Fruit fly (Drosophila melanogaster) whole organism, embryonic: ENCODE results near the gene PpD6.

Experiments
- Aef1 ChIP-seq: fragments of 200-800 bp; sonication (Bioruptor generic); IDR thresholded peaks from 3 replicates; pipeline ENCODE4 v1.3.6; 2022; ENCODE audit warnings: missing biosample characterization, missing genetic modification characterization
- Atf3 ChIP-seq: fragments of 200-800 bp; sonication (Bioruptor generic); optimal IDR thresholded peaks from 3 replicates; lab custom pipeline; 2016; ENCODE audit warnings: missing biosample characterization, missing genetic modification characterization
- Blimp-1 ChIP-seq: fragments of 200-800 bp; sonication (Bioruptor generic); optimal IDR thresholded peaks from 3 replicates; lab custom pipeline; 2018; ENCODE audit warnings: missing biosample characterization, missing genetic modification characterization, mild to moderate bottlenecking, moderate library complexity, missing genetic modification reagents
- BtbVII ChIP-seq: fragments of 200-800 bp; sonication (Bioruptor generic); optimal IDR thresholded peaks from 3 replicates; lab custom pipeline; 2017; ENCODE audit warnings: missing biosample characterization, mild to moderate bottlenecking, missing genetic modification characterization
- CG10209 ChIP-seq: fragments of 200-800 bp; sonication (Bioruptor generic); optimal IDR thresholded peaks from 3 replicates; lab custom pipeline; 2017; ENCODE audit warnings: missing biosample characterization, mild to moderate bottlenecking, missing genetic modification characterization, missing genetic modification reagents
- CG10654 ChIP-seq: fragments of 200-800 bp; sonication (Bioruptor generic); optimal IDR thresholded peaks from 2 replicates; lab custom pipeline; 2016; ENCODE audit warnings: missing biosample characterization, missing genetic modification characterization
- CG10959 ChIP-seq: fragments of 200-800 bp; sonication (Bioruptor generic); IDR thresholded peaks from 2 replicates; pipeline ENCODE4 v1.3.6; 2022; ENCODE audit warnings: missing biosample characterization, missing genetic modification characterization
- CG12104 ChIP-seq: fragments of 200-800 bp; sonication (Bioruptor generic); optimal IDR thresholded peaks from 3 replicates; lab custom pipeline; 2016; ENCODE audit warnings: missing biosample characterization, missing genetic modification characterization
- CG12942 ChIP-seq: fragments of 200-800 bp; sonication (Bioruptor generic); optimal IDR thresholded peaks from 3 replicates; lab custom pipeline; 2016; ENCODE audit warnings: missing biosample characterization, missing genetic modification characterization
- CG13624 ChIP-seq: fragments of 200-800 bp; sonication (Bioruptor generic); optimal IDR thresholded peaks from 2 replicates; lab custom pipeline; 2016; ENCODE audit warnings: missing biosample characterization, missing genetic modification characterization
- CG14050 ChIP-seq: fragments of 200-800 bp; sonication (Bioruptor generic); IDR thresholded peaks from 3 replicates; pipeline ENCODE4 v1.3.6; 2022; ENCODE audit warnings: missing biosample characterization, missing genetic modification characterization
- CG17829 ChIP-seq: fragments of 200-800 bp; optimal IDR thresholded peaks from 2 replicates; lab custom pipeline; 2019; ENCODE audit warnings: missing biosample characterization, mild to moderate bottlenecking, missing genetic modification characterization, moderate library complexity
- CG18764 ChIP-seq: fragments of 200-800 bp; sonication (Bioruptor generic); optimal IDR thresholded peaks from 3 replicates; lab custom pipeline; 2016; ENCODE audit warnings: missing biosample characterization, missing genetic modification characterization
- CG32767 ChIP-seq: fragments of 200-800 bp; sonication (Bioruptor generic); IDR thresholded peaks from 2 replicates; pipeline ENCODE4 v1.3.6; 2022; ENCODE audit warnings: missing biosample characterization, missing genetic modification characterization
- CG4360 ChIP-seq: fragments of 200-800 bp; sonication (Bioruptor generic); IDR thresholded peaks from 2 replicates; pipeline ENCODE4 v1.3.6; 2022; ENCODE audit warnings: missing biosample characterization, missing genetic modification characterization
- CG43689 ChIP-seq: fragments of 200-800 bp; sonication (Bioruptor generic); IDR thresholded peaks from 2 replicates; pipeline ENCODE4 v1.3.6; 2022; ENCODE audit warnings: missing biosample characterization, missing genetic modification characterization
- CG4707 ChIP-seq: fragments of 200-800 bp; sonication (Bioruptor generic); optimal IDR thresholded peaks from 2 replicates; lab custom pipeline; 2018; ENCODE audit warnings: missing biosample characterization, mild to moderate bottlenecking, missing genetic modification characterization, moderate library complexity
- CG6654 ChIP-seq: fragments of 200-800 bp; sonication (Bioruptor generic); optimal IDR thresholded peaks from 2 replicates; lab custom pipeline; 2017; ENCODE audit warnings: missing biosample characterization, mild to moderate bottlenecking, missing genetic modification characterization
- CG8924 ChIP-seq: fragments of 200-800 bp; optimal IDR thresholded peaks from 3 replicates; lab custom pipeline; 2019; ENCODE audit warnings: missing biosample characterization, mild to moderate bottlenecking, missing genetic modification characterization, moderate library complexity
- CG9932 ChIP-seq: fragments of 200-800 bp; sonication (Bioruptor generic); IDR thresholded peaks from 2 replicates; pipeline ENCODE4 v1.3.6; 2022; ENCODE audit warnings: missing biosample characterization, missing genetic modification characterization
- CoRest ChIP-seq: fragments of 200-800 bp; sonication (Bioruptor generic); optimal IDR thresholded peaks from 3 replicates; lab custom pipeline; 2018; ENCODE audit warnings: missing biosample characterization, mild to moderate bottlenecking, missing genetic modification characterization, moderate library complexity
- D19B ChIP-seq: fragments of 200-800 bp; sonication (Bioruptor generic); optimal IDR thresholded peaks from 2 replicates; lab custom pipeline; 2017; ENCODE audit warnings: missing biosample characterization, mild to moderate bottlenecking, missing genetic modification characterization
- Dp ChIP-seq: fragments of 200-800 bp; sonication (Bioruptor generic); optimal IDR thresholded peaks from 2 replicates; lab custom pipeline; 2018; ENCODE audit warnings: missing biosample characterization, mild to moderate bottlenecking, missing genetic modification characterization, moderate library complexity
- Drgx ChIP-seq: fragments of 200-800 bp; sonication (Bioruptor generic); IDR thresholded peaks from 2 replicates; pipeline ENCODE4 v1.3.6; 2022; ENCODE audit warnings: missing biosample characterization, missing genetic modification characterization
- H15 ChIP-seq: fragments of 200-800 bp; sonication (Bioruptor generic); IDR thresholded peaks from 3 replicates; pipeline ENCODE4 v1.3.6; 2022; ENCODE audit warnings: missing biosample characterization, missing genetic modification characterization
- Hmx ChIP-seq: fragments of 200-800 bp; sonication (Bioruptor generic); optimal IDR thresholded peaks from 2 replicates; lab custom pipeline; 2016; ENCODE audit warnings: missing biosample characterization, missing genetic modification characterization
- Hr3 ChIP-seq: fragments of 200-800 bp; sonication (Bioruptor generic); optimal IDR thresholded peaks from 3 replicates; lab custom pipeline; 2016; ENCODE audit warnings: missing biosample characterization, missing genetic modification characterization
- NC2α ChIP-seq: fragments of 200-800 bp; sonication (Bioruptor generic); optimal IDR thresholded peaks from 2 replicates; lab custom pipeline; 2016; ENCODE audit warnings: missing biosample characterization, missing genetic modification characterization
- Neu2 ChIP-seq: fragments of 200-800 bp; sonication (Bioruptor generic); optimal IDR thresholded peaks from 3 replicates; lab custom pipeline; 2016; ENCODE audit warnings: missing biosample characterization, missing genetic modification characterization, borderline replicate concordance
- Nf-YA ChIP-seq: fragments of 200-800 bp; sonication (Bioruptor generic); IDR thresholded peaks from 2 replicates; pipeline ENCODE4 v1.3.6; 2022; ENCODE audit warnings: missing biosample characterization, missing genetic modification characterization
- Oli ChIP-seq: fragments of 200-800 bp; sonication (Bioruptor generic); optimal IDR thresholded peaks from 2 replicates; lab custom pipeline; 2018; ENCODE audit warnings: missing biosample characterization, mild to moderate bottlenecking, missing genetic modification characterization, moderate library complexity
- Rfx ChIP-seq: fragments of 200-800 bp; sonication (Bioruptor generic); IDR thresholded peaks from 2 replicates; pipeline ENCODE4 v1.3.6; 2022; ENCODE audit warnings: missing biosample characterization, missing genetic modification characterization
- TFAM ChIP-seq: fragments of 200-800 bp; sonication (Bioruptor generic); optimal IDR thresholded peaks from 2 replicates; lab custom pipeline; 2017; ENCODE audit warnings: missing biosample characterization, missing genetic modification characterization, inconsistent platforms
- aop ChIP-seq: fragments of 200-800 bp; sonication (Bioruptor generic); IDR thresholded peaks from 2 replicates; pipeline ENCODE4 v1.3.6; 2022; ENCODE audit warnings: missing biosample characterization, missing genetic modification characterization
- az2 ChIP-seq: fragments of 200-800 bp; sonication (Bioruptor generic); optimal IDR thresholded peaks from 3 replicates; lab custom pipeline; 2016; ENCODE audit warnings: missing biosample characterization, missing genetic modification characterization
- bbx ChIP-seq: fragments of 200-800 bp; sonication (Bioruptor generic); IDR thresholded peaks from 2 replicates; pipeline ENCODE4 v1.3.6; 2022; ENCODE audit warnings: missing biosample characterization, missing genetic modification characterization; ENCODE audit not compliant: partially characterized antibody
- br ChIP-seq: fragments of >200 bp; optimal IDR thresholded peaks from 2 replicates; lab custom pipeline; 2017
- cato ChIP-seq: fragments of 200-800 bp; sonication (Bioruptor generic); optimal IDR thresholded peaks from 2 replicates; lab custom pipeline; 2016; ENCODE audit warnings: missing biosample characterization, missing genetic modification characterization, borderline replicate concordance
- croc ChIP-seq: fragments of 200-800 bp; sonication (Bioruptor generic); conservative IDR thresholded peaks from 3 replicates; pipeline ENCODE4 v1.3.6; 2022; ENCODE audit warnings: missing biosample characterization, missing genetic modification characterization
- dpn ChIP-seq, 2 experiments: fragments of 200-800 bp; sonication (Bioruptor generic); optimal IDR thresholded peaks; 3 replicates each; lab custom pipeline; 2016; ENCODE audit warnings: missing biosample characterization in 2 of 2, missing genetic modification characterization in 2 of 2
- eyg ChIP-seq: fragments of 200-800 bp; sonication (Bioruptor generic); optimal IDR thresholded peaks from 3 replicates; lab custom pipeline; 2016; ENCODE audit warnings: missing biosample characterization, missing genetic modification characterization
- gce ChIP-seq: fragments of 200-800 bp; sonication (Bioruptor generic); IDR thresholded peaks from 3 replicates; pipeline ENCODE4 v1.3.6; 2022; ENCODE audit warnings: missing biosample characterization, missing genetic modification characterization
- gcm2 ChIP-seq: fragments of 200-800 bp; sonication (Bioruptor generic); optimal IDR thresholded peaks from 2 replicates; lab custom pipeline; 2016; ENCODE audit warnings: missing biosample characterization, missing genetic modification characterization
- grn ChIP-seq: fragments of 200-800 bp; sonication (Bioruptor generic); optimal IDR thresholded peaks from 3 replicates; lab custom pipeline; 2017; ENCODE audit warnings: missing biosample characterization, missing genetic modification characterization
- gsb-n ChIP-seq: fragments of 200-800 bp; sonication (Bioruptor generic); optimal IDR thresholded peaks from 3 replicates; lab custom pipeline; 2018; ENCODE audit warnings: missing biosample characterization, mild to moderate bottlenecking, missing genetic modification characterization
- nom ChIP-seq: fragments of 200-800 bp; sonication (Bioruptor generic); optimal IDR thresholded peaks from 2 replicates; lab custom pipeline; 2017; ENCODE audit warnings: missing biosample characterization, missing genetic modification characterization, mild to moderate bottlenecking, moderate library complexity, missing genetic modification reagents
- org-1 ChIP-seq: fragments of 200-800 bp; sonication (Bioruptor generic); optimal IDR thresholded peaks from 2 replicates; lab custom pipeline; 2017; ENCODE audit warnings: missing biosample characterization, missing genetic modification characterization
- pnt ChIP-seq: fragments of 200-800 bp; sonication (Bioruptor generic); optimal IDR thresholded peaks from 3 replicates; lab custom pipeline; 2016; ENCODE audit warnings: missing biosample characterization, missing genetic modification characterization
- prd ChIP-seq, 3 experiments: fragments of >200 bp in 2 of 3; fragments of 200-800 bp in 1 of 3; sonication (Bioruptor generic) in 1 of 3; optimal IDR thresholded peaks in 2 of 3; IDR thresholded peaks in 1 of 3; 2 replicates in 2 of 3; 3 replicates in 1 of 3; pipeline versions ENCODE4 v1.3.6 to Lab custom; 2017 to 2022; ENCODE audit warnings: missing biosample characterization in 1 of 3, missing genetic modification characterization in 1 of 3
- sim ChIP-seq: fragments of 200-800 bp; sonication (Bioruptor generic); IDR thresholded peaks from 2 replicates; pipeline ENCODE4 v1.3.6; 2022; ENCODE audit warnings: missing biosample characterization, missing genetic modification characterization
- ssp ChIP-seq: fragments of 200-800 bp; sonication (Bioruptor generic); IDR thresholded peaks from 2 replicates; pipeline ENCODE4 v1.3.6; 2022; ENCODE audit warnings: missing biosample characterization, missing genetic modification characterization
- toy ChIP-seq: fragments of 200-800 bp; sonication (Bioruptor generic); IDR thresholded peaks from 2 replicates; pipeline ENCODE4 v1.3.6; 2022; ENCODE audit warnings: missing biosample characterization, missing genetic modification characterization

PpD6 gene

DNA sequence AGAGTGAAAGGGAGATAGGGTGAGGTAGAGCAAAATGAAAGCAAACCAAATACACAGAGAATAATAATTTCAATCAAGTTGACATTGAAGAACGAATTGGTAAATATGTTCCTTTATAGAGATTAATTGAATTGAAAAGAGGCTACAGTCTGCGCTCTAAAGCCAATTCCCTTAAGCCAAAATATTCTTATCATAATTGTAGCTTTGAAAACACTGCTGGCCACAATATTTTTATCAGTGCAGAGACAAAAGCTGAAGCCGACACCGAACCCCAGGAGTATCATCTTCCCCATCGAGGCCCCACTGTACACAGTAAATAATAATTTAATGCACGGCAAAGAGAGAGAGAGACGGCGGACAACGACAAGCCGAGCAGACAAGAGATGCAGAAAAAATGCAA, 3.6 kb upstream of the PpD6 start (continued):
- TF ChIP-seq CG4707 (GFP tag; lab: Kevin White, UChicago) (no peak), NC2α (no peak), CG13624 (no peak), Aef1 (GFP tag; lab: Robert Waterston, UW) (peak; percentile 11; the same call in 1 of the 3 replicates), BtbVII (GFP tag; lab: Kevin White, UChicago) (no peak), nom (peak; percentile 28), aop (GFP tag; lab: Robert Waterston, UW) (no peak), grn (GFP tag; lab: Kevin White, UChicago) (no peak), sim (GFP tag; lab: Robert Waterston, UW) (no peak), org-1 (no peak), CG10654 (GFP tag; lab: Kevin White, UChicago) (no peak), gce (GFP tag; lab: Robert Waterston, UW) (0 out of 3 replicates have a peak, but pooled peaks have one; percentile 24), toy (no peak), CG12942 (GFP tag; lab: Kevin White, UChicago) (no peak), ssp (GFP tag; lab: Robert Waterston, UW) (0 out of 2 replicates have a peak, but pooled peaks have one; percentile 14), prd (optimal IDR thresholded peaks at IDR 0.05; lab: Kevin White, UChicago) (no peak), prd (GFP tag; IDR thresholded peaks at IDR 0.05; lab: Robert Waterston, UW) (peak; percentile 59; the same call in 1 of the 3 replicates), Nf-YA (GFP tag; lab: Robert Waterston, UW) (no peak), gcm2 (GFP tag; lab: Kevin White, UChicago) (no peak), TFAM (no peak), CG6654 (GFP tag; lab: Kevin White, UChicago) (no peak), cato (GFP tag; lab: Kevin White, UChicago) (no peak), dpn (GFP tag; optimal IDR thresholded peaks at IDR 0.05; lab: Kevin White, UChicago) (peak; percentile 2 to 34), CoRest (tag; lab: Kevin White, UChicago) (no peak), CG18764 (no peak), CG10959 (GFP tag; lab: Robert Waterston, UW) (0 out of 2 replicates have a peak, but pooled peaks have one; percentile 9), gsb-n (no peak), Blimp-1 (GFP tag; lab: Kevin White, UChicago) (peak; percentile 51), Neu2 (GFP tag; lab: Kevin White, UChicago) (no peak), CG9932 (GFP tag; lab: Robert Waterston, UW) (peak; percentile 22; the same call in 1 of the 2 replicates), D19B (no peak), Hmx (GFP tag; lab: Kevin White, UChicago) (no peak), Hr3 (GFP tag; lab: Kevin White, UChicago) (no peak), croc (GFP tag; lab: Robert Waterston, UW) (no peak), H15 (0 out of 3 replicates have a peak, but pooled peaks have one; percentile 40), CG4360 (GFP tag; lab: Robert Waterston, UW) (no peak), Dp (GFP tag; lab: Kevin White, UChicago) (no peak), pnt (GFP tag; lab: Kevin White, UChicago) (peak; percentile 21), CG32767 (no peak), CG17829 (tag; lab: Kevin White, UChicago) (peak; percentile 35), CG10209 (GFP tag; lab: Kevin White, UChicago) (no peak), az2 (no peak), Oli (peak; percentile 21), CG12104 (GFP tag; lab: Kevin White, UChicago) (no peak), bbx (GFP tag; lab: Robert Waterston, UW) (no peak), eyg (no peak), br (lab: Kevin White, UChicago) (no peak), CG14050 (GFP tag; lab: Robert Waterston, UW) (no peak), Drgx (peak; percentile 75), CG8924 (no peak), Atf3 (GFP tag; lab: Kevin White, UChicago) (no peak), CG43689 (no peak), Rfx (GFP tag; lab: Robert Waterston, UW) (peak; percentile 29; the same call in 1 of the 2 replicates)
